Worm (Caenorhabditis elegans) whole organism, L4 larva: Measurements from ENCODE around the gene hpd-1.

Experiments
- D1046.2 ChIP-seq: fragments of 200-800 bp; sonication (Bioruptor generic); IDR thresholded peaks from 2 replicates; pipeline ENCODE4 v1.3.6; 2022; ENCODE audit warnings: missing genetic modification characterization, missing compliant biosample characterization
- F26F4.8 ChIP-seq: fragments of 200-800 bp; sonication (Bioruptor generic); conservative IDR thresholded peaks from 2 replicates; pipeline ENCODE4 v1.3.6; 2022; ENCODE audit warnings: missing genetic modification characterization, missing compliant biosample characterization
- R02D3.7 ChIP-seq: fragments of 150-350 bp; sonication (generic microtip); optimal IDR thresholded peaks from 3 replicates; lab custom pipeline; 2014; ENCODE audit warnings: missing biosample characterization, missing genetic modification characterization
- T20F7.1 ChIP-seq: fragments of 200-800 bp; sonication (Bioruptor generic); optimal IDR thresholded peaks from 2 replicates; lab custom pipeline; 2018; ENCODE audit warnings: mild to moderate bottlenecking, missing genetic modification characterization, missing compliant biosample characterization
- Y48G9A.11 ChIP-seq: fragments of 200-800 bp; sonication (Bioruptor generic); IDR thresholded peaks from 2 replicates; pipeline ENCODE4 v1.3.6; 2022; ENCODE audit warnings: missing genetic modification reagents, missing genetic modification characterization, missing compliant biosample characterization
- aha-1 ChIP-seq: fragments of 150-350 bp; peaks from one replicate; lab custom pipeline; 2014; ENCODE audit warnings: missing biosample characterization, missing genetic modification characterization
- ama-1 ChIP-seq: fragments of 150-350 bp; optimal IDR thresholded peaks from 2 replicates; lab custom pipeline; 2014; ENCODE audit warnings: inconsistent platforms, mixed read lengths
- arid-1 ChIP-seq: fragments of 200-800 bp; sonication (Bioruptor generic); conservative IDR thresholded peaks from 2 replicates; pipeline ENCODE4 v1.3.6; 2022; ENCODE audit warnings: missing genetic modification reagents, missing genetic modification characterization, missing compliant biosample characterization
- ceh-44 ChIP-seq: fragments of 200-800 bp; sonication (Bioruptor generic); IDR thresholded peaks from 2 replicates; pipeline ENCODE4 v1.3.6; 2022; ENCODE audit warnings: missing genetic modification reagents, missing genetic modification characterization, missing compliant biosample characterization
- ceh-82 ChIP-seq: sonication (generic microtip); optimal IDR thresholded peaks from 2 replicates; lab custom pipeline; 2017; ENCODE audit warnings: missing biosample characterization, missing genetic modification characterization
- ces-1 ChIP-seq: fragments of 150-350 bp; sonication (generic microtip); optimal IDR thresholded peaks from 4 replicates; lab custom pipeline; 2014; ENCODE audit warnings: missing biosample characterization, missing genetic modification reagents, missing genetic modification characterization
- cey-2 ChIP-seq: sonication (generic microtip); optimal IDR thresholded peaks from 3 replicates; lab custom pipeline; 2017; ENCODE audit warnings: missing genetic modification characterization, mild to moderate bottlenecking, missing compliant biosample characterization, antibody characterized with exemption, borderline replicate concordance; ENCODE audit not compliant: insufficient read depth
- ctbp-1 ChIP-seq: fragments of 200-800 bp; sonication (Bioruptor generic); IDR thresholded peaks from 2 replicates; pipeline ENCODE4 v1.3.6; 2022; ENCODE audit warnings: missing genetic modification reagents, missing genetic modification characterization, missing compliant biosample characterization
- daf-16 ChIP-seq, 3 experiments: sonication (generic microtip); optimal IDR thresholded peaks; 2 replicates each; lab custom pipeline; 2016 to 2017; ENCODE audit warnings: missing genetic modification characterization in 3 of 3, missing genetic modification reagents in 3 of 3, mild to moderate bottlenecking in 2 of 3, missing compliant biosample characterization in 2 of 3, missing biosample characterization in 1 of 3, moderate library complexity in 1 of 3
- dmd-6 ChIP-seq: fragments of 200-800 bp; sonication (Bioruptor generic); IDR thresholded peaks from 2 replicates; pipeline ENCODE4 v1.3.6; 2022; ENCODE audit warnings: missing genetic modification reagents, missing genetic modification characterization, missing compliant biosample characterization
- dmd-8 ChIP-seq: fragments of 200-800 bp; sonication (Bioruptor generic); IDR thresholded peaks from 2 replicates; pipeline ENCODE4 v1.3.6; 2022; ENCODE audit warnings: missing genetic modification characterization, missing compliant biosample characterization
- egl-43 ChIP-seq: fragments of 200-800 bp; sonication (Bioruptor generic); IDR thresholded peaks from 2 replicates; pipeline ENCODE4 v1.3.6; 2022; ENCODE audit warnings: missing genetic modification reagents, missing genetic modification characterization, missing compliant biosample characterization
- fkh-10 ChIP-seq: fragments of 150-350 bp; optimal IDR thresholded peaks from 2 replicates; lab custom pipeline; 2014; ENCODE audit warnings: missing biosample characterization, missing genetic modification reagents, missing genetic modification characterization
- lim-7 ChIP-seq: fragments of 200-800 bp; sonication (Bioruptor generic); IDR thresholded peaks from 2 replicates; pipeline ENCODE4 v1.3.6; 2022; ENCODE audit warnings: missing genetic modification characterization, missing compliant biosample characterization
- lin-1 ChIP-seq: fragments of 200-800 bp; sonication (Bioruptor generic); IDR thresholded peaks from 2 replicates; pipeline ENCODE4 v1.3.6; 2022; ENCODE audit warnings: missing genetic modification reagents, missing genetic modification characterization, missing compliant biosample characterization
- lin-13 ChIP-seq: fragments of 150-350 bp; optimal IDR thresholded peaks from 2 replicates; lab custom pipeline; 2014; ENCODE audit warnings: missing biosample characterization, missing genetic modification reagents, missing genetic modification characterization
- lin-38 ChIP-seq: fragments of 200-800 bp; sonication (Bioruptor generic); IDR thresholded peaks from 2 replicates; pipeline ENCODE4 v1.3.6; 2022; ENCODE audit warnings: missing genetic modification reagents, missing genetic modification characterization, missing compliant biosample characterization
- nhr-25 ChIP-seq: sonication (generic microtip); optimal IDR thresholded peaks from 2 replicates; lab custom pipeline; 2017; ENCODE audit warnings: missing genetic modification characterization, mild to moderate bottlenecking, missing compliant biosample characterization, antibody characterized with exemption, moderate library complexity, borderline replicate concordance; ENCODE audit not compliant: insufficient read depth
- nhr-76 ChIP-seq: fragments of 150-350 bp; optimal IDR thresholded peaks from 2 replicates; lab custom pipeline; 2014; ENCODE audit warnings: missing biosample characterization, missing genetic modification characterization
- pqm-1 ChIP-seq: sonication (generic microtip); optimal IDR thresholded peaks from 2 replicates; lab custom pipeline; 2017; ENCODE audit warnings: missing biosample characterization, missing genetic modification characterization
- spr-1 ChIP-seq: sonication (generic microtip); optimal IDR thresholded peaks from 2 replicates; lab custom pipeline; 2016; ENCODE audit warnings: mild to moderate bottlenecking, missing genetic modification characterization, missing compliant biosample characterization
- spr-3 ChIP-seq: fragments of 200-800 bp; sonication (Bioruptor generic); optimal IDR thresholded peaks from 2 replicates; lab custom pipeline; 2018; ENCODE audit warnings: mild to moderate bottlenecking, missing genetic modification characterization, missing compliant biosample characterization
- tra-1 ChIP-seq: fragments of 200-800 bp; sonication (Bioruptor generic); IDR thresholded peaks from 2 replicates; pipeline ENCODE4 v1.3.6; 2022; ENCODE audit warnings: missing genetic modification reagents, missing genetic modification characterization, missing compliant biosample characterization
- unc-62 ChIP-seq, 3 experiments: fragments of 150-350 bp in 1 of 3; sonication (generic microtip); optimal IDR thresholded peaks in 2 of 3; peaks in 1 of 3; 1 replicate in 1 of 3; 2 replicates in 2 of 3; lab custom pipeline; 2014 to 2017; ENCODE audit warnings: missing biosample characterization in 3 of 3, missing genetic modification characterization in 3 of 3, missing genetic modification reagents in 3 of 3, missing genotype in 1 of 3
- ztf-11 ChIP-seq: fragments of 150-350 bp; optimal IDR thresholded peaks from 2 replicates; lab custom pipeline; 2014; ENCODE audit warnings: missing biosample characterization, missing genetic modification characterization

The hpd-1 gene

DNA sequence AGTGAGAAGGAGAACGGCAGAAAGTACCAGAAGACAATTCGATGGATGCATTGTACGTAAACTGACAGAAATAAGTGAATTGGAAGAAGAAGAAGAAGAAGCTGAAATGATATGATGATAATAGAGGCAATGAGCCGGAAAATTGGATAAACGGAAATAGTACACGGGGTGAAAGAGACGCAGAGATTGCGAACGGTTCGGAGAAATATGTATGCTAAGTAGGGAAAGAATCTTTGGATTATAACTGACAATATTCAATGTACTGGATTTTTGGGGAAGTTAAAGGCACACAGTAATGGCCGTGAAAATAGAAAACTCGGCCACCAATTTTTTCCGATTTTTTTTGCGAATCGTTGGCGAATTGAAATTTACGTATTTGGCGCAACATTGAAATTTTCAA, 40.0 kb downstream of the hpd-1 start, which contains the start of gene Y45F3A.4:
Gene Y45F3A.4, minus strand, starts transcription at position 101 of the 400 bp plus-strand sequence.
- TF ChIP-seq ama-1 (lab: Kevin White, UChicago) (no peak), tra-1 (GFP tag; lab: Robert Waterston, UW) (0 out of 2 replicates have a peak, but pooled peaks have one; percentile 8), nhr-25 (no peak)

DNA sequence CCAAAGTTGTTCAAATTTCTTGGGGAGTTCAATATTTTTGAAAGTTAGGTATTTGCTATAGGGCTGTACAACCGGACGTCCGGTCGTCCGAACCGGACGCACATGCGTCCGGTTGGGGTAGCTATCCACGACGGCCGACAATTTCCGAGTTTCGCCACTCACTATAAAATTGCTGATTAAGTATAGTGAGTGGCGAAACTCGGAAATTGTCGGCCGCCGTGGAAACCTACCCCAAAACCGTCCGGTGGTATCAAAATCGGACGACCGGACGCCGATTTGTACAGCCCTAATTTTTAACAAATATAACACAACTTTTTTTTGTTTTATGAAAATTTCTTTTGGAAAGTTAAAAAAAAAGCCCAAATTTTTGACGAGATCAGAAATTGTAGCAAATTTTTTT, 41.0 kb downstream of the hpd-1 start:
- TF ChIP-seq lin-38, result 0 out of 2 replicates have a peak, but pooled peaks have one; percentile 24

DNA sequence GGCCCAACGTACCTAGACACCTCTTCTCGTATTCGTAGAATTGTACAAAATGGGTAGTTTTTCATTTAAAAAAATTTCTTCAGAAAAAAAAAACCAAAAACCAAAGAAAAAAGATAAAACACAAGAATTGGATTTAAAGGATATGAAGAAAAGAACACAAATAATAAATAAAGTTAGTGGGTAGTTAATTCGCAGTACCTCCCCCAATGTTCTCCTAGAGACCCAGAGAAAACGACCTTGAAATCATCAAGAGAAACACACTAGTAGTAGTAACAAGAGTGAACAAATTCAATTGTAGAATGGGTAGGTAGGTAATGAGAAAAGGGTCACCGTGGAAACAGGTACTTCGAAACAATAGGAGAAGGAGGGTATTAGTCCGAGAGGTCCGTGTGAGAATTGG, 42.5 kb downstream of the hpd-1 start:
- TF ChIP-seq unc-62 (GFP tag; optimal IDR thresholded peaks at IDR 0.05 in 1 of 2; lab: Kevin White, UChicago) (peak in 1 of 2 experiments; percentile 72), unc-62 (tag; optimal IDR thresholded peaks at IDR 0.05; lab: Kevin White, UChicago) (no peak), T20F7.1 (no peak)
- TF ChIP-seq, all 104 proteins: peak for 1

DNA sequence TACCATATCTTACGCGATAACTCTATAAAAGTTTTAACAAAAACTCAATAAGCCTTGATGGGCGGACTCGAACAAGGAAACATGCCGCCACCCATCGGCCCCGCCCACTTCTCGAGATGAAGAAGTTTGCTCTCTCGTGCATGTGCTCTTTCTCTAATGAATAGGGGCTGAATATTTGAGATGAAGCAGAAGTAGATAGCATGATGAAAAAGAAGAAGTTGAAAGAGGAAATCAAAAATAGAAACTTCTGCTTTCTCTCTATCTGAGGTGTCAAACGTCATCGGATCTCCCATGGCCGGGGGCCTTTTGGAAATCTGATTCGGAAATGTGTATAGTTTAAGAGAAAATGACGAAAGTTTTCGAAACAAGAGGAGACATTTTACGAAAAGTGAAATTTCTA, 43.5 kb downstream of the hpd-1 start:
- no peak for TF ChIP-seq dmd-6 (GFP tag; lab: Robert Waterston, UW)
- no peak for TF ChIP-seq fkh-10
- no peak for TF ChIP-seq ztf-11 (tag; lab: Kevin White, UChicago)

ce11 chrIII:10580206-10580605, 44.9 kb downstream of the hpd-1 start:
- no peak for TF ChIP-seq ces-1 (GFP tag; lab: Kevin White, UChicago)
- peak; percentile 71 for TF ChIP-seq aha-1

ce11 chrIII:10583483-10583882, 48.2 kb downstream of the hpd-1 start:
- TF ChIP-seq dmd-8 (GFP tag; lab: Robert Waterston, UW) (no peak), nhr-76 (tag; lab: Kevin White, UChicago) (no peak), ctbp-1 (GFP tag; lab: Robert Waterston, UW) (0 out of 2 replicates have a peak, but pooled peaks have one; percentile 37)

ce11 chrIII:10586243-10586642, 50.9 kb downstream of the hpd-1 start, which contains the start of gene Y45F3A.5:
Gene Y45F3A.5, minus strand, starts transcription at chrIII:10586343.
- TF ChIP-seq tra-1 (GFP tag; lab: Robert Waterston, UW) (no peak), R02D3.7 (tag; lab: Kevin White, UChicago) (no peak), daf-16 (GFP tag; optimal IDR thresholded peaks at IDR 0.05; lab: Kevin White, UChicago) (no peak), daf-16 (tag; optimal IDR thresholded peaks at IDR 0.05; lab: Kevin White, UChicago) (no peak), egl-43 (GFP tag; lab: Robert Waterston, UW) (no peak), cey-2 (no peak), Y48G9A.11 (GFP tag; lab: Robert Waterston, UW) (no peak), aha-1 (no peak), F26F4.8 (GFP tag; lab: Robert Waterston, UW) (no peak), spr-1 (no peak), pqm-1 (tag; lab: Kevin White, UChicago) (no peak), arid-1 (no peak), dmd-8 (GFP tag; lab: Robert Waterston, UW) (no peak), ceh-44 (GFP tag; lab: Robert Waterston, UW) (no peak), D1046.2 (GFP tag; lab: Robert Waterston, UW) (no peak), spr-3 (no peak), ceh-82 (tag; lab: Kevin White, UChicago) (no peak), lin-13 (GFP tag; lab: Kevin White, UChicago) (no peak), lin-1 (GFP tag; lab: Robert Waterston, UW) (no peak), lim-7 (GFP tag; lab: Robert Waterston, UW) (no peak)
- TF ChIP-seq, all 104 proteins: peak for 0
